Fruit fly (Drosophila melanogaster): ENCODE results near the gene Uros1.

Gene Uros1

DNA sequence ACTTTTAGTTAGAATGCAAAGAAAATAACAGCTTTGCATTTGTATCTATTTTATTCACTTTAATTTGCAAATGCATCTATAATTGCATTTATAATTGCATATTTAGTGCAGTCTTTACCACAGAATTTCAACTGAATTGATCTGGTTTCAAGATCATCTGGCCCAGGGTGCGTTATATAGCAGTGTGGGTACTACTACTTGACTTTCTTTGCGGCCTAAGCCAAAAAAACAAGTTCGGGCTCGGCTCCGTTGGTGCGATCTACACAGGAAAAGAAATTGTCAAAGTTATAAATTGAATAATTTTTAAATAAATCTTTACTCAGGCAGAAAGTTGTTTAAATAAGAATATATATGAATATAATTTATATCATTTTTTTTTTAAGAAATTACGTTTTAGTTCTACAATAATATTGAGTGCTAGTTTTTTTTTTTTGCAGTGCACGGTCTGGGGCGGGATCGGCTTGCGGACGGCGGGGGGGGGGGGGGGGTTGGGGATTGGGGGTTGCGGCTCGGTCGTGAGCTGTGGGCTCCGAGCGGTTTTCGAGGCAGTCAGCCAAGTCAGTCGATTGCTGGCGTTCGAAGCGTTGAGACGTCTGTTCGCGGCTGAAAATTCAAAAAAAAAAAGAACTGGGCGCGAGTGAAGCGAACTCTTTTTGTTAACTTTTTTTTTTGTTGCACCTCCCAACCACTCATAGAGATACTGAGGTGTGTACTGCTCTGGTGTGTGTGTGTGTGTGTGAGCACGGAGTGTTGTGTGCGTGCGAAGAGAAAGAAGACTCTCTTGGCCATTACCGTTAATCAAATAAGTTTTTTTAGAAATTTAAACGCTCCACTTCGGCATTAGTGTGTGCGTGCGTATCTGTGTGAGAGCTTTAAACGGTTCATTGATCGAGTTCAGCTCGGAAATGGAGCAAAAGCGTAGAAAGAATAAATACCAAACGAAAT, 36.2 kb downstream of the Uros1 start:
- TF ChIP-seq CTCF (optimal IDR thresholded peaks at IDR 0.05) (no peak), CG8478 (optimal IDR thresholded peaks at IDR 0.05) (no peak)

DNA sequence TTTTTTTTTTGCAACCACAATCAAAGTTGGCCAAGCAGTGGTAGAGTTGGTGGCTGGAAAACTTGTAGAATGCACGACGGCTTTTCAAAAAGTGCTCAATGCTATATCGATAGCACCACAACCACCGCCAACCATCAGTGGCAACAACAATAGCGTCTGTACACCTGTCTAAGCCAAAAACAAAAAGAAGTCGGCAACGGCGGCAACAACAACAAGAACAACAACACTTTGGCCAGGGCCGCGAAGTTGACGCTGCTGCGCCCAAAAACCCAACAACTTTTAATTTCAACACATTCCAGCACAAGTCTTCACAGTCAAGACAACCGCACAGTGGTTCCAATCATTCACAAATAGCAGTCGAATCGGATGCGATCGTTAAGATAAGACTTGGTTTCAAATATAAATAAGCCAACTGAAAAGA, 36.9 kb downstream of the Uros1 start:
- TF ChIP-seq CG8478 (optimal IDR thresholded peaks at IDR 0.05) (no peak), CTCF (optimal IDR thresholded peaks at IDR 0.05) (no peak)

DNA sequence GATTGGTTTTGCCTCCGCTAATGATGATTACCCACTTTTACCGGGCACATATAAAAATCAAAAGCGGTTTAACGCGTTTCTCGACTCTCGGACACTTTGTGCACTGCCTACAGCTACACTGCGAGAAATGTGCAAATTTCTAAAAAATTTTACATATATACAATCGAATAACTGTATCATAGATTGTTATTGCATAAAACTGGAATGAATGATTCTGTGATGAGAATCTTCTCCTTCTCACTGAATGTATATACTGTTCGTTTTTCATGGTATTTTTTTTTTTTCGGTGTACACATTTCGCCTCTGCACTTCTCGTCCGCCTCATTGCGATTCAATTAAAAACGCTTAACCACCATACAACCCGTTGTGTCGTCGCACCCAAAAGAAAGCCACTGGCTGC, 38.8 kb downstream of the Uros1 start:
- no peak for TF ChIP-seq CG8478 (optimal IDR thresholded peaks at IDR 0.05)
- no peak for TF ChIP-seq CTCF (optimal IDR thresholded peaks at IDR 0.05)

DNA sequence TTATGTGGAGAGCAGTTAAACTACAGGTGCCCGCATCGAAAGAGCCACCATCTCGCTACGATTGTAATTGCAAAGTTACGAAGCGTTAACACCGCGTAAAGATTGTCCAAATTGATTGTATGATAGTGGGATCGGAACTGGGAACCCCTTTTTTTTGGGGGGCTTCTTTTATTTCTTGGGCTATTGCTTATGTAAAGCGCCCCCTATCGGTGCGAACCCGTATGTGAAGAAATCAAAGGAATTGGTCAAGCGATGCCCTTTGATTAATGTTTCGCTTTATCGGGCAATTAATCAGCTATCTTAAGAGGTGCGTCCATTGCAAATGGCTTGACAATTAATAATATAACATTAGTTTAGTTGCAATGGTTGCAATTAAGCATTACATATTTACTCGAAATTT, 40.5 kb downstream of the Uros1 start:
- TF ChIP-seq CTCF (optimal IDR thresholded peaks at IDR 0.05) (peak; percentile 35 to 53), CG8478 (optimal IDR thresholded peaks at IDR 0.05) (no peak)

DNA sequence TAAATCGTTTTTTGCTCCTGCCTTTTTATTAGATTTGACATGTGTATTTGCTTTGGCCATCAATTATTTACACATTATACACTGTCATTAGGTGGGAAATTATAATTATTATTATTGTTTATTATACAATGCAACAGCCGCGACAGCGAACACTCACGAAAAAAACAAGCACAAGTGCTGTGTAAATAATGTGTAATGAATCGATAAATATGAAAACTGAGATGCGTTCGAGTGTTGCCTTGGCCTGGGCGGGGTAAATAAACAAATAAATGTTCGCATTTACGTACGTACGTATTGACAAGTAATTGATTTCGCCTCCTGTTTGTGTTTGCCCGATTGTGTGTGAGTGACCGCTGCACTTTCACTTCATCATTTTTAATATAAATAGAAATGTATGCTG, 41.4 kb downstream of the Uros1 start:
- TF ChIP-seq CTCF (optimal IDR thresholded peaks at IDR 0.05) (no peak), CG8478 (optimal IDR thresholded peaks at IDR 0.05) (no peak)

DNA sequence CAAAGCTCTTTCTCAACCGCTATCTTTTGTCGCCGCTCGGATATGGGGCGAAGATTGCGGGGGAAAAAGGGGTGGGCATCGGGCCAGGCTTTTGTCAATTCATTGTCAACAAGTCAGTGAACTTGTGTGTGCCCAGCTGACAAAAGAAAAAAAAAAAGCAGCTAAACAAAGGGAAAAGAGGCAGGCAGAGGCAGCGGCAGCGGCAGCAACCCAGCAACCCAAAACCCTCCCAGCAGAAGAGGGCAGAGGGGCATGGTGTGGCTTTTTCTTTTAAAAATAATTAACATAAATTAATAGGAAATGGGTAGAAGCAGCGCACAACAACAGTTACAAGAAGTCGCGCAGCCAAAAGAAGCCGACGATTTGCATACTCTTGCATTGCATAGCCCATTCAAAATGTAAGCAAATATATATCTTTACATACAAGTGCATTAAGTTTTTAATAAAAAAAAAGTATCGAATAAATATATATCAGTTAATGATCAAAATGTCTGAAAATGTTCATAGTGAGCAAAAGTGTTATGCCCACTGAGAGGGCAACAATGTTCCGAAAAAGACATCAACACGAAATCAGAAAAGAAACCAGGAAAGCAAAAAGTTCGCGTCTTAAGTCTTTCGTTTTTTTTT, 42.9 kb downstream of the Uros1 start:
- TF ChIP-seq CG8478 (optimal IDR thresholded peaks at IDR 0.05): no peak
- no peak for TF ChIP-seq CTCF (optimal IDR thresholded peaks at IDR 0.05)

DNA sequence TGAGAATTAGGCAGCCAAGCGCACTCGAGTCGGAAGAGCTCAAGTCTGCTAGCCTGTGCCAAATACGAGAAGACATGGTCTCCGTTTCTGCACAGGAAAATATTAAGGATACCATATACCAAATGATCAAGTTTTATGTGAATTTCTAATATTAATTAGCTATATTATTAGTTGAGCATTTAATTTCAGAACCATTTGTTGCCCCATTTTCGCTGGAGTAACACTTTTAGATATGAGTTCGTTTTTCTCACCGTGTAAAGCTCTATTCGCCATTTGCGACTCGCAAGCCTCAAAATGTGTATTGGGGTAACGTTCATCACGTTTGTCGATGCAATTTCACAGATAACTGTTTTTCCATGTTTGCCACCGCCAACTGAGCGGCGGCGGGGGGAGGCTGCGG, 47.9 kb downstream of the Uros1 start:
- TF ChIP-seq CTCF (optimal IDR thresholded peaks at IDR 0.05): no peak
- TF ChIP-seq CG8478 (optimal IDR thresholded peaks at IDR 0.05): no peak

Data from S2 (cell line).